Fruit fly (Drosophila melanogaster) whole organism, wandering third instar larva: ENCODE results near the gene Rack1.

Source experiments
- CG32264 ChIP-seq: fragments of 200-800 bp; sonication (Bioruptor generic); optimal IDR thresholded peaks from 2 replicates; lab custom pipeline; 2016; ENCODE audit warnings: missing biosample characterization, missing genetic modification characterization
- CrebA ChIP-seq: fragments of 200-800 bp; sonication (Bioruptor generic); optimal IDR thresholded peaks from 2 replicates; lab custom pipeline; 2016; ENCODE audit warnings: missing biosample characterization, mild to moderate bottlenecking, missing genetic modification characterization, borderline replicate concordance
- GATAd ChIP-seq: sonication (Bioruptor generic); optimal IDR thresholded peaks from 2 replicates; lab custom pipeline; 2016; ENCODE audit warnings: missing biosample characterization, missing genetic modification characterization
- OdsH ChIP-seq: fragments of 200-800 bp; sonication (Bioruptor generic); optimal IDR thresholded peaks from 2 replicates; lab custom pipeline; 2016; ENCODE audit warnings: missing biosample characterization, mild to moderate bottlenecking, missing genetic modification characterization
- fru ChIP-seq: fragments of 200-800 bp; sonication (Bioruptor generic); optimal IDR thresholded peaks from 3 replicates; lab custom pipeline; 2016; ENCODE audit warnings: missing biosample characterization, mild to moderate bottlenecking, missing genetic modification characterization
- jim ChIP-seq: fragments of 175-275, 200-325 bp; sonication (Bioruptor generic); optimal IDR thresholded peaks from 2 replicates; lab custom pipeline; 2016; ENCODE audit warnings: missing biosample characterization, mild to moderate bottlenecking, missing genetic modification characterization
- psq ChIP-seq: fragments of 200-800 bp; sonication (Bioruptor generic); optimal IDR thresholded peaks from 3 replicates; lab custom pipeline; 2017; ENCODE audit warnings: missing biosample characterization, mild to moderate bottlenecking, missing genetic modification characterization, moderate library complexity
- sage ChIP-seq: fragments of 200-800 bp; sonication (Bioruptor generic); optimal IDR thresholded peaks from 2 replicates; lab custom pipeline; 2016; ENCODE audit warnings: missing biosample characterization, mild to moderate bottlenecking, missing genetic modification characterization
- sv ChIP-seq: fragments of 200-800 bp; sonication (Bioruptor generic); optimal IDR thresholded peaks from 3 replicates; lab custom pipeline; 2016; ENCODE audit warnings: missing biosample characterization, missing genetic modification characterization

- TF ChIP-seq psq (GFP tag; lab: Kevin White, UChicago): no peak
- no peak for TF ChIP-seq jim
- TF ChIP-seq GATAd (GFP tag; lab: Kevin White, UChicago): no peak
- TF ChIP-seq CG32264 (GFP tag; lab: Kevin White, UChicago): no peak
- TF ChIP-seq OdsH (GFP tag; lab: Kevin White, UChicago): no peak
- TF ChIP-seq sage (GFP tag; lab: Kevin White, UChicago): no peak
- no peak for TF ChIP-seq sv (GFP tag; lab: Kevin White, UChicago)
- TF ChIP-seq CrebA (GFP tag; lab: Kevin White, UChicago): no peak
- no peak for TF ChIP-seq fru
Observed at dm6 chr2L:7872680-7873079, 45.6 kb upstream of the Rack1 start.
